Worm (Caenorhabditis elegans) whole organism, L4/young adult: ENCODE results near the gene R11D1.7.

Experiments
- W03F9.2 ChIP-seq: fragments of 150-350 bp; optimal IDR thresholded peaks from 2 replicates; lab custom pipeline; 2014; ENCODE audit warnings: missing biosample characterization, missing genetic modification characterization
- him-1 ChIP-seq: sonication (generic microtip); optimal IDR thresholded peaks from 2 replicates; lab custom pipeline; 2016; ENCODE audit warnings: missing genotype, missing genetic modification reagents, missing genetic modification characterization, missing compliant biosample characterization

- TF ChIP-seq him-1 (tag; lab: Kevin White, UChicago) (no peak), W03F9.2 (tag; lab: Kevin White, UChicago) (no peak)
Measured at ce11 chrV:12729220-12729619, 9.4 kb downstream of the R11D1.7 start, which contains the start of gene R11D1.10.
